Fruit fly (Drosophila melanogaster) whole organism, prepupa: ENCODE measurements around the gene CG14655.

ENCODE experiments used
- Blimp-1 ChIP-seq: fragments of 200-800 bp; sonication (Bioruptor generic); optimal IDR thresholded peaks from 3 replicates; lab custom pipeline; 2017; ENCODE audit warnings: missing biosample characterization, missing genetic modification characterization, mild to moderate bottlenecking, moderate library complexity, missing genetic modification reagents
- CG10631 ChIP-seq: fragments of 200-800 bp; sonication (Bioruptor generic); optimal IDR thresholded peaks from 2 replicates; lab custom pipeline; 2016; ENCODE audit warnings: missing biosample characterization, missing genetic modification characterization
- CG11294 ChIP-seq: fragments of 200-800 bp; sonication (Bioruptor generic); IDR thresholded peaks from 2 replicates; pipeline ENCODE4 v1.3.6; 2022; ENCODE audit warnings: missing biosample characterization, missing genetic modification characterization
- CG11762 ChIP-seq: fragments of 200-800 bp; sonication (Bioruptor generic); optimal IDR thresholded peaks from 3 replicates; lab custom pipeline; 2016; ENCODE audit warnings: missing biosample characterization, missing genetic modification characterization; ENCODE audit not compliant: insufficient read depth
- CG11902 ChIP-seq: fragments of 200-800 bp; sonication (Bioruptor generic); optimal IDR thresholded peaks from 3 replicates; lab custom pipeline; 2016; ENCODE audit warnings: missing biosample characterization, missing genetic modification characterization
- CG1621 ChIP-seq: fragments of 200-800 bp; sonication (Bioruptor generic); optimal IDR thresholded peaks from 3 replicates; lab custom pipeline; 2018; ENCODE audit warnings: missing biosample characterization, mild to moderate bottlenecking, missing genetic modification characterization
- CG16779 ChIP-seq: fragments of 200-800 bp; sonication (Bioruptor generic); optimal IDR thresholded peaks from 3 replicates; lab custom pipeline; 2017; ENCODE audit warnings: missing biosample characterization, mild to moderate bottlenecking, missing genetic modification characterization
- CG32006 ChIP-seq: fragments of 200-800 bp; sonication (Bioruptor generic); optimal IDR thresholded peaks from 3 replicates; lab custom pipeline; 2017; ENCODE audit warnings: missing biosample characterization, mild to moderate bottlenecking, missing genetic modification characterization
- CG3919 ChIP-seq: fragments of 200-800 bp; sonication (Bioruptor generic); optimal IDR thresholded peaks from 3 replicates; lab custom pipeline; 2016; ENCODE audit warnings: missing biosample characterization, missing genetic modification characterization
- CG6163 ChIP-seq: fragments of 200-800 bp; sonication (Bioruptor generic); IDR thresholded peaks from 3 replicates; pipeline ENCODE4 v1.3.6; 2022; ENCODE audit warnings: missing biosample characterization, missing genetic modification characterization
- CG6276 ChIP-seq: fragments of 200-800 bp; sonication (Bioruptor generic); optimal IDR thresholded peaks from 2 replicates; lab custom pipeline; 2017; ENCODE audit warnings: missing biosample characterization, mild to moderate bottlenecking, missing genetic modification characterization
- CG6792 ChIP-seq: fragments of 200-800 bp; sonication (Bioruptor generic); optimal IDR thresholded peaks from 3 replicates; lab custom pipeline; 2016; ENCODE audit warnings: missing biosample characterization, missing genetic modification characterization
- CG6808 ChIP-seq: fragments of 200-800 bp; sonication (Bioruptor generic); optimal IDR thresholded peaks from 3 replicates; lab custom pipeline; 2017; ENCODE audit warnings: missing biosample characterization, missing genetic modification characterization, mild to moderate bottlenecking, moderate library complexity, missing genetic modification reagents
- CG6854 ChIP-seq: fragments of 200-800 bp; sonication (Bioruptor generic); optimal IDR thresholded peaks from 2 replicates; lab custom pipeline; 2017; ENCODE audit warnings: missing biosample characterization, mild to moderate bottlenecking, missing genetic modification characterization
- CG7368 ChIP-seq: fragments of 200-800 bp; sonication (Bioruptor generic); optimal IDR thresholded peaks from 3 replicates; lab custom pipeline; 2016; ENCODE audit warnings: missing biosample characterization, missing genetic modification characterization
- CG8119 ChIP-seq: fragments of 200-800 bp; sonication (Bioruptor generic); IDR thresholded peaks from 3 replicates; pipeline ENCODE4 v1.3.6; 2022; ENCODE audit warnings: missing biosample characterization, missing genetic modification characterization
- CG8632 ChIP-seq: fragments of 200-800 bp; sonication (Bioruptor generic); optimal IDR thresholded peaks from 3 replicates; lab custom pipeline; 2016; ENCODE audit warnings: missing biosample characterization, missing genetic modification characterization
- CG9139 ChIP-seq: fragments of 200-800 bp; sonication (Bioruptor generic); optimal IDR thresholded peaks from 3 replicates; lab custom pipeline; 2017; ENCODE audit warnings: missing biosample characterization, mild to moderate bottlenecking, missing genetic modification characterization
- Eip75B ChIP-seq: fragments of 200-800 bp; sonication (Bioruptor generic); optimal IDR thresholded peaks from 3 replicates; lab custom pipeline; 2016; ENCODE audit warnings: missing biosample characterization, missing genetic modification characterization
- Eip78C ChIP-seq: fragments of 200-800 bp; sonication (Bioruptor generic); peaks from one replicate; lab custom pipeline; 2016; ENCODE audit warnings: missing biosample characterization, missing genetic modification characterization
- Eip93F ChIP-seq: fragments of 200-800 bp; sonication (Bioruptor generic); optimal IDR thresholded peaks from 2 replicates; lab custom pipeline; 2016; ENCODE audit warnings: missing biosample characterization, mild to moderate bottlenecking, missing genetic modification characterization
- Ets21C ChIP-seq: fragments of 200-800 bp; sonication (Bioruptor generic); optimal IDR thresholded peaks from 3 replicates; lab custom pipeline; 2016; ENCODE audit warnings: missing biosample characterization, missing genetic modification characterization
- Ets96B ChIP-seq: fragments of 200-800 bp; optimal IDR thresholded peaks from 2 replicates; lab custom pipeline; 2019; ENCODE audit warnings: missing biosample characterization, mild to moderate bottlenecking, missing genetic modification characterization, moderate library complexity
- Gug ChIP-seq: fragments of 200-800 bp; sonication (Bioruptor generic); IDR thresholded peaks from 2 replicates; pipeline ENCODE4 v1.3.6; 2022; ENCODE audit warnings: missing biosample characterization, missing genetic modification characterization
- Hr38 ChIP-seq: sonication (Bioruptor generic); optimal IDR thresholded peaks from 2 replicates; lab custom pipeline; 2016; ENCODE audit warnings: missing biosample characterization, missing genetic modification characterization
- Hr39 ChIP-seq: fragments of 200-800 bp; sonication (Bioruptor generic); optimal IDR thresholded peaks from 2 replicates; lab custom pipeline; 2016; ENCODE audit warnings: missing biosample characterization, missing genetic modification characterization
- Hr4 ChIP-seq: fragments of 200-800 bp; sonication (Bioruptor generic); optimal IDR thresholded peaks from 3 replicates; lab custom pipeline; 2016; ENCODE audit warnings: missing biosample characterization, missing genetic modification characterization
- Lpt ChIP-seq: fragments of 200-800 bp; sonication (Bioruptor generic); optimal IDR thresholded peaks from 3 replicates; lab custom pipeline; 2016; ENCODE audit warnings: missing biosample characterization, missing genetic modification characterization
- Met ChIP-seq: fragments of 200-800 bp; sonication (Bioruptor generic); optimal IDR thresholded peaks from 3 replicates; lab custom pipeline; 2016; ENCODE audit warnings: missing biosample characterization, missing genetic modification characterization
- OdsH ChIP-seq: fragments of 200-800 bp; sonication (Bioruptor generic); optimal IDR thresholded peaks from 3 replicates; lab custom pipeline; 2016; ENCODE audit warnings: missing biosample characterization, missing genetic modification characterization
- Smox ChIP-seq: fragments of 200-800 bp; sonication (Bioruptor generic); optimal IDR thresholded peaks from 3 replicates; lab custom pipeline; 2016; ENCODE audit warnings: missing biosample characterization, missing genetic modification characterization
- Sox102F ChIP-seq: fragments of 200-800 bp; sonication (Bioruptor generic); optimal IDR thresholded peaks from 2 replicates; lab custom pipeline; 2016; ENCODE audit warnings: missing biosample characterization, mild to moderate bottlenecking, missing genetic modification characterization
- Sox14 ChIP-seq: fragments of 200-800 bp; sonication (Bioruptor generic); optimal IDR thresholded peaks from 3 replicates; lab custom pipeline; 2016; ENCODE audit warnings: missing biosample characterization, missing genetic modification characterization
- Sox15 ChIP-seq: fragments of 200-800 bp; sonication (Bioruptor generic); optimal IDR thresholded peaks from 3 replicates; lab custom pipeline; 2016; ENCODE audit warnings: missing biosample characterization, missing genetic modification characterization
- achi ChIP-seq: fragments of 200-800 bp; sonication (Bioruptor generic); optimal IDR thresholded peaks from 3 replicates; lab custom pipeline; 2016; ENCODE audit warnings: missing biosample characterization, missing genetic modification characterization
- acj6 ChIP-seq: fragments of 200-800 bp; sonication (Bioruptor generic); optimal IDR thresholded peaks from 3 replicates; lab custom pipeline; 2016; ENCODE audit warnings: missing biosample characterization, missing genetic modification characterization
- cyc ChIP-seq: fragments of 200-800 bp; sonication (Bioruptor generic); optimal IDR thresholded peaks from 3 replicates; lab custom pipeline; 2016; ENCODE audit warnings: missing biosample characterization, missing genetic modification characterization
- dac ChIP-seq: fragments of 200-800 bp; sonication (Bioruptor generic); optimal IDR thresholded peaks from 2 replicates; lab custom pipeline; 2017; ENCODE audit warnings: missing biosample characterization, mild to moderate bottlenecking, missing genetic modification characterization
- dsx ChIP-seq: fragments of 200-800 bp; optimal IDR thresholded peaks from 3 replicates; lab custom pipeline; 2019; ENCODE audit warnings: missing biosample characterization, mild to moderate bottlenecking, missing genetic modification characterization, moderate library complexity; ENCODE audit not compliant: poor library complexity, severe bottlenecking
- eg ChIP-seq: fragments of 200-800 bp; sonication (Bioruptor generic); IDR thresholded peaks from 3 replicates; pipeline ENCODE4 v1.3.6; 2022; ENCODE audit warnings: missing biosample characterization, missing genetic modification characterization
- esn ChIP-seq: fragments of 200-800 bp; sonication (Bioruptor generic); optimal IDR thresholded peaks from 2 replicates; lab custom pipeline; 2016; ENCODE audit warnings: missing biosample characterization, mild to moderate bottlenecking, missing genetic modification characterization, moderate library complexity
- fd85E ChIP-seq: fragments of 200-800 bp; sonication (Bioruptor generic); optimal IDR thresholded peaks from 3 replicates; lab custom pipeline; 2016; ENCODE audit warnings: missing biosample characterization, missing genetic modification characterization
- fkh ChIP-seq: fragments of 200-800 bp; sonication (Bioruptor generic); optimal IDR thresholded peaks from 3 replicates; lab custom pipeline; 2017; ENCODE audit warnings: missing biosample characterization, mild to moderate bottlenecking, missing genetic modification characterization, moderate library complexity
- ss ChIP-seq, 2 experiments: fragments of 200-800 bp; sonication (Bioruptor generic); optimal IDR thresholded peaks; 2 replicates in 1 of 2; 3 replicates in 1 of 2; lab custom pipeline; 2017 to 2018; ENCODE audit warnings: mild to moderate bottlenecking in 2 of 2, missing biosample characterization in 2 of 2, missing genetic modification characterization in 2 of 2, moderate library complexity in 1 of 2
- topi ChIP-seq: fragments of 200-800 bp; sonication (Bioruptor generic); optimal IDR thresholded peaks from 3 replicates; lab custom pipeline; 2016; ENCODE audit warnings: missing biosample characterization, missing genetic modification characterization
- vri ChIP-seq: fragments of 200-800 bp; sonication (Bioruptor generic); optimal IDR thresholded peaks from 3 replicates; lab custom pipeline; 2016; ENCODE audit warnings: missing biosample characterization, mild to moderate bottlenecking, missing genetic modification characterization

Gene CG14655

DNA sequence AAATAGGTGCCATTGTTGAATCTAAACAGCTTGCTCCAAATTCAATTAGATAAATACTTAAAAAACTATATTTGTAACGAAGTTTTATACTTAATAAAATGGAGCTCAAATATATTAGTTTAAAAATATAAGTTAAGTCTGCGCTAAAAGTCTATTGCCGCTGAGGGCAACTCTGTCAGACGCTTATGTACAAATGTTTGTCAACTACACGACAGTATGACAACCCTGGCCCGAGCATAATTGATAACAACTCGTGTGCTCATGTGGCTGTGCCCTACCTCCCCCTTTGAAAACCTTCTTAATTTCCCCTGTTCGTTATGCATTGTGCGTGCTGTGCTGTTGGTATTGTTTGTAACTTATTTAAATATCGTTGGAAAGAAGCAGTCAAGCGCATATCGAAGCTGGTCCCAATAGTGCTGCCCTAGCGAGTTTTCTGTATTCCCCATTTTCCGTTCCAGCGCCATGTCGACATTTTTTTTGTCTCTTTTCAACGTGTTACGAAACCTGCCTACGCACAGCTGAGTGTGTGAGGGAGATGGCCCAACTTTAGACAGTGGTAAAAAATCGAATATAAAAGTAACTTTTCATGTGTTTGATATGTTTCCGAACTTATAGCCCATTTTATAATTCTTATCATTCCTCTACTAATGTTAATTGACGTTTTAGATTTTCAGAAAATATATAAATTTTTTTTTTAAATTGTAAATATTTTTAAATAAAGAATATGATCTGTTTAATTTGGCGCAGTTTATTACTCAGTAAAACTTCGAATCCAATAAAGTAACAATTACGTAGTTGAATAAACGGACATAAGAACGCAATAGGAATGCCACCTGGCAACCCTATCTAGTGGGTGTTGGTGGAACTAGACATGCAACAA lies 25.0 kb upstream of the CG14655 start (continued):
- TF ChIP-seq Eip93F (GFP tag; lab: Kevin White, UChicago), result no peak
- TF ChIP-seq fkh (GFP tag; lab: Kevin White, UChicago), result peak; percentile 64
- TF ChIP-seq Gug, result no peak
- TF ChIP-seq OdsH (GFP tag; lab: Kevin White, UChicago), result peak; percentile 30
- TF ChIP-seq CG6276 (GFP tag; lab: Kevin White, UChicago), result no peak
- no peak for TF ChIP-seq Met
- no peak for TF ChIP-seq Sox15
- TF ChIP-seq Hr4 (GFP tag; lab: Kevin White, UChicago), result no peak
- TF ChIP-seq ss (GFP tag; optimal IDR thresholded peaks at IDR 0.05; lab: Kevin White, UChicago), result no peak
- 0 out of 3 replicates have a peak, but pooled peaks have one; percentile 6 for TF ChIP-seq eg
- TF ChIP-seq Sox102F, result no peak
- peak; percentile 20 for TF ChIP-seq Ets96B
- TF ChIP-seq CG6163, result 0 out of 3 replicates have a peak, but pooled peaks have one; percentile 8
- no peak for TF ChIP-seq Eip75B (GFP tag; lab: Kevin White, UChicago)
- peak; percentile 6 for TF ChIP-seq vri
- no peak for TF ChIP-seq Hr38 (GFP tag; lab: Kevin White, UChicago)
- no peak for TF ChIP-seq CG11294 (GFP tag; lab: Robert Waterston, UW)
- TF ChIP-seq topi, result no peak
- no peak for TF ChIP-seq CG11902 (GFP tag; lab: Kevin White, UChicago)
- TF ChIP-seq CG8119 (GFP tag; lab: Robert Waterston, UW), result peak; percentile 56
- no peak for TF ChIP-seq CG6792 (GFP tag; lab: Kevin White, UChicago)
- no peak for TF ChIP-seq Sox14 (GFP tag; lab: Kevin White, UChicago)
- TF ChIP-seq CG32006 (GFP tag; lab: Kevin White, UChicago), result peak; percentile 37
- TF ChIP-seq CG7368 (GFP tag; lab: Kevin White, UChicago), result no peak
- TF ChIP-seq Blimp-1 (GFP tag; lab: Kevin White, UChicago), result no peak
- no peak for TF ChIP-seq Ets21C (GFP tag; lab: Kevin White, UChicago)
- TF ChIP-seq fd85E, result no peak
- peak; percentile 32 for TF ChIP-seq acj6 (GFP tag; lab: Kevin White, UChicago)
- peak; percentile 30 for TF ChIP-seq CG10631 (GFP tag; lab: Kevin White, UChicago)
- TF ChIP-seq CG1621, result no peak
- no peak for TF ChIP-seq esn (GFP tag; lab: Kevin White, UChicago)

DNA sequence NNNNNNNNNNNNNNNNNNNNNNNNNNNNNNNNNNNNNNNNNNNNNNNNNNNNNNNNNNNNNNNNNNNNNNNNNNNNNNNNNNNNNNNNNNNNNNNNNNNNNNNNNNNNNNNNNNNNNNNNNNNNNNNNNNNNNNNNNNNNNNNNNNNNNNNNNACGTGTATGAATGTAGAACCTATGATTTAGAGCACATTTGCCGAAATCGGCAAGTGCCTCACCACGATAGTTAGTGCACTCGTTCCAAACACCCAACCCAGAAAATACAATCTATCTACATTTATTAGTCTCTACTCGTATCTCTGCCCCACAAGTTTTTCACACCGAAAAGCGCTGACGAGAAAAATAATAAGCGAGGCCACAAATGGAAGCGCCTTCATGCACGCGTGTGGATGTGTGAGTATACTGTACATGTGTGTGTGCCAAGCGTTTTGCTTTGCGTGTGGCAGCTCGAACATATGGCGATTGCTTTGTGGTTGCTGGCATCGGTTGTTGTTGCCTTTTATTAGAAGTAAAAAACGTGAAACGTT lies 24.1 kb upstream of the CG14655 start:
- no peak for TF ChIP-seq CG6163
- TF ChIP-seq Ets96B, result no peak
- TF ChIP-seq Hr39 (GFP tag; lab: Kevin White, UChicago), result no peak
- no peak for TF ChIP-seq CG3919
- no peak for TF ChIP-seq Gug
- TF ChIP-seq CG11902 (GFP tag; lab: Kevin White, UChicago), result no peak
- TF ChIP-seq ss (GFP tag; optimal IDR thresholded peaks at IDR 0.05; lab: Kevin White, UChicago), result peak in 1 of 2 experiments; percentile 24
- no peak for TF ChIP-seq CG8632 (GFP tag; lab: Kevin White, UChicago)
- TF ChIP-seq Eip93F (GFP tag; lab: Kevin White, UChicago), result no peak
- TF ChIP-seq CG8119 (GFP tag; lab: Robert Waterston, UW), result peak; percentile 30; the same call in 1 of the 3 replicates
- no peak for TF ChIP-seq CG6808 (GFP tag; lab: Kevin White, UChicago)
- TF ChIP-seq CG11762 (GFP tag; lab: Kevin White, UChicago), result no peak
- peak; percentile 64 for TF ChIP-seq Eip78C (GFP tag; lab: Kevin White, UChicago)
- TF ChIP-seq CG16779 (tag; lab: Kevin White, UChicago), result peak; percentile 1
- TF ChIP-seq acj6 (GFP tag; lab: Kevin White, UChicago), result no peak
- TF ChIP-seq Lpt (GFP tag; lab: Kevin White, UChicago), result no peak
- TF ChIP-seq CG32006 (GFP tag; lab: Kevin White, UChicago), result no peak
- no peak for TF ChIP-seq CG9139
- TF ChIP-seq dsx (GFP tag; lab: Kevin White, UChicago), result no peak
- TF ChIP-seq achi (GFP tag; lab: Kevin White, UChicago), result no peak
- TF ChIP-seq cyc (GFP tag; lab: Kevin White, UChicago), result no peak
- TF ChIP-seq Sox14 (GFP tag; lab: Kevin White, UChicago), result no peak
- no peak for TF ChIP-seq CG6854 (GFP tag; lab: Kevin White, UChicago)
- TF ChIP-seq Ets21C (GFP tag; lab: Kevin White, UChicago), result no peak
- TF ChIP-seq Smox (GFP tag; lab: Kevin White, UChicago), result no peak
- no peak for TF ChIP-seq dac (GFP tag; lab: Kevin White, UChicago)
- no peak for TF ChIP-seq fkh (GFP tag; lab: Kevin White, UChicago)
- no peak for TF ChIP-seq eg
- TF ChIP-seq CG7368 (GFP tag; lab: Kevin White, UChicago), result no peak
- TF ChIP-seq CG6792 (GFP tag; lab: Kevin White, UChicago), result no peak
- no peak for TF ChIP-seq CG1621
- TF ChIP-seq fd85E, result no peak
- TF ChIP-seq Hr4 (GFP tag; lab: Kevin White, UChicago), result peak; percentile 11
